Worm (Caenorhabditis elegans) whole organism, L2 larva: Measurements from ENCODE around the gene K02E7.1.

ENCODE experiments used
- C34F6.9 ChIP-seq: fragments of 150-350 bp; optimal IDR thresholded peaks from 2 replicates; lab custom pipeline; 2014; ENCODE audit warnings: missing biosample characterization, missing genetic modification characterization
- F13H6.1 ChIP-seq: sonication (generic microtip); optimal IDR thresholded peaks from 2 replicates; lab custom pipeline; 2016; ENCODE audit warnings: missing genetic modification characterization, missing compliant biosample characterization
- alr-1 ChIP-seq: fragments of 150-350 bp; optimal IDR thresholded peaks from 2 replicates; lab custom pipeline; 2014; ENCODE audit warnings: missing biosample characterization, missing genetic modification characterization
- ama-1 ChIP-seq: fragments of 150-350 bp; optimal IDR thresholded peaks from 2 replicates; lab custom pipeline; 2018; ENCODE audit warnings: inconsistent platforms
- blmp-1 ChIP-seq: sonication (generic microtip); optimal IDR thresholded peaks from 2 replicates; lab custom pipeline; 2017; ENCODE audit warnings: missing genetic modification characterization, mild to moderate bottlenecking, missing compliant biosample characterization, antibody characterized with exemption, moderate library complexity; ENCODE audit not compliant: insufficient read depth
- ceh-82 ChIP-seq: fragments of 150-350 bp; optimal IDR thresholded peaks from 2 replicates; lab custom pipeline; 2014; ENCODE audit warnings: missing biosample characterization, missing genetic modification characterization
- dmd-4 ChIP-seq: sonication (generic microtip); optimal IDR thresholded peaks from 2 replicates; lab custom pipeline; 2017; ENCODE audit warnings: missing biosample characterization, missing genetic modification characterization
- egl-27 ChIP-seq: sonication (generic microtip); optimal IDR thresholded peaks from 3 replicates; lab custom pipeline; 2017; ENCODE audit warnings: missing biosample characterization, missing genetic modification reagents, missing genetic modification characterization
- gmeb-1 ChIP-seq: fragments of 150-350 bp; optimal IDR thresholded peaks from 2 replicates; lab custom pipeline; 2014; ENCODE audit warnings: missing biosample characterization, missing genetic modification characterization
- lin-13 ChIP-seq: fragments of 150-350 bp; optimal IDR thresholded peaks from 2 replicates; lab custom pipeline; 2014; ENCODE audit warnings: missing biosample characterization, missing genetic modification reagents, missing genetic modification characterization
- lin-39 ChIP-seq: fragments of 150-350 bp; optimal IDR thresholded peaks from 2 replicates; lab custom pipeline; 2014; ENCODE audit warnings: missing biosample characterization, missing genetic modification reagents, missing genetic modification characterization
- lsy-2 ChIP-seq, 2 experiments: fragments of 150-350 bp in 1 of 2; sonication (generic microtip) in 1 of 2; optimal IDR thresholded peaks; 2 replicates each; lab custom pipeline; 2014 to 2017; ENCODE audit warnings: missing biosample characterization in 2 of 2, missing genetic modification characterization in 2 of 2
- mab-5 ChIP-seq: fragments of 150-350 bp; optimal IDR thresholded peaks from 2 replicates; lab custom pipeline; 2014; ENCODE audit warnings: missing biosample characterization, missing genetic modification characterization
- mbf-1 ChIP-seq: sonication (generic microtip); optimal IDR thresholded peaks from 2 replicates; lab custom pipeline; 2017; ENCODE audit warnings: missing biosample characterization, missing genetic modification characterization
- mdl-1 ChIP-seq, 2 experiments: fragments of 150-350 bp in 1 of 2; sonication (generic microtip) in 1 of 2; optimal IDR thresholded peaks; 2 replicates each; lab custom pipeline; 2017; ENCODE audit warnings: missing biosample characterization in 2 of 2, missing genetic modification characterization in 2 of 2
- nhr-11 ChIP-seq: fragments of 150-350 bp; optimal IDR thresholded peaks from 2 replicates; lab custom pipeline; 2014; ENCODE audit warnings: missing biosample characterization, missing genetic modification characterization
- nhr-12 ChIP-seq: fragments of 150-350 bp; optimal IDR thresholded peaks from 2 replicates; lab custom pipeline; 2014; ENCODE audit warnings: missing biosample characterization, missing genetic modification characterization
- nhr-129 ChIP-seq: fragments of 150-350 bp; optimal IDR thresholded peaks from 2 replicates; lab custom pipeline; 2014; ENCODE audit warnings: missing biosample characterization, missing genetic modification characterization
- nhr-21 ChIP-seq: fragments of 150-350 bp; optimal IDR thresholded peaks from 2 replicates; lab custom pipeline; 2014; ENCODE audit warnings: missing biosample characterization, missing genetic modification characterization
- nhr-25 ChIP-seq: fragments of 150-350 bp; sonication (generic microtip); optimal IDR thresholded peaks from 3 replicates; lab custom pipeline; 2014; ENCODE audit warnings: missing biosample characterization, missing genetic modification characterization
- nhr-6 ChIP-seq: fragments of 150-350 bp; optimal IDR thresholded peaks from 2 replicates; lab custom pipeline; 2014; ENCODE audit warnings: missing biosample characterization, missing genetic modification characterization
- nhr-77 ChIP-seq: fragments of 150-350 bp; optimal IDR thresholded peaks from 2 replicates; lab custom pipeline; 2014; ENCODE audit warnings: missing biosample characterization, missing genetic modification characterization
- peb-1 ChIP-seq: fragments of 150-350 bp; optimal IDR thresholded peaks from 2 replicates; lab custom pipeline; 2014; ENCODE audit warnings: missing biosample characterization, missing genetic modification characterization
- sem-4 ChIP-seq: fragments of 150-350 bp; optimal IDR thresholded peaks from 2 replicates; lab custom pipeline; 2014; ENCODE audit warnings: missing biosample characterization, missing genetic modification reagents, missing genetic modification characterization
- skn-1 ChIP-seq: sonication (generic microtip); optimal IDR thresholded peaks from 2 replicates; lab custom pipeline; 2017; ENCODE audit warnings: missing biosample characterization, missing genetic modification characterization
- sma-3 ChIP-seq: sonication (generic microtip); optimal IDR thresholded peaks from 2 replicates; lab custom pipeline; 2016; ENCODE audit warnings: missing genetic modification reagents, missing genetic modification characterization, missing compliant biosample characterization
- sma-9 ChIP-seq, 2 experiments: fragments of 150-350 bp in 1 of 2; sonication (generic microtip) in 1 of 2; optimal IDR thresholded peaks; 2 replicates each; lab custom pipeline; 2014 to 2016; ENCODE audit warnings: missing genetic modification characterization in 2 of 2, mild to moderate bottlenecking in 1 of 2, missing biosample characterization in 1 of 2, missing compliant biosample characterization in 1 of 2, missing genetic modification reagents in 1 of 2, moderate library complexity in 1 of 2
- snpc-4 ChIP-seq: fragments of 150-350 bp; optimal IDR thresholded peaks from 2 replicates; lab custom pipeline; 2014; ENCODE audit warnings: missing biosample characterization, missing genetic modification characterization
- unc-62 ChIP-seq: fragments of 150-350 bp; optimal IDR thresholded peaks from 2 replicates; lab custom pipeline; 2014; ENCODE audit warnings: missing biosample characterization, missing genetic modification reagents, missing genetic modification characterization
- zag-1 ChIP-seq: fragments of 150-350 bp; optimal IDR thresholded peaks from 2 replicates; lab custom pipeline; 2014; ENCODE audit warnings: missing biosample characterization, missing genetic modification characterization
- ztf-4 ChIP-seq: fragments of 150-350 bp; optimal IDR thresholded peaks from 2 replicates; lab custom pipeline; 2014; ENCODE audit warnings: missing biosample characterization, missing genetic modification characterization

Gene K02E7.1

ce11 chrII:1085546-1085945 lies 2.6 kb downstream of the K02E7.1 start:
- no peak for TF ChIP-seq egl-27 (tag; lab: Kevin White, UChicago)
- TF ChIP-seq alr-1 = no peak
- no peak for TF ChIP-seq lin-13 (GFP tag; lab: Kevin White, UChicago)
- TF ChIP-seq nhr-12 = no peak
- no peak for TF ChIP-seq F13H6.1
- TF ChIP-seq nhr-25 (tag; lab: Kevin White, UChicago) = no peak
- TF ChIP-seq nhr-21 (tag; lab: Kevin White, UChicago) = no peak
- TF ChIP-seq sma-9 (GFP tag; optimal IDR thresholded peaks at IDR 0.05; lab: Kevin White, UChicago) = no peak
- no peak for TF ChIP-seq sma-9 (tag; optimal IDR thresholded peaks at IDR 0.05; lab: Kevin White, UChicago)
- TF ChIP-seq blmp-1 = no peak
- TF ChIP-seq skn-1 (tag; lab: Kevin White, UChicago) = no peak
- no peak for TF ChIP-seq sma-3 (GFP tag; lab: Kevin White, UChicago)

ce11 chrII:1086479-1086878 lies 3.5 kb downstream of the K02E7.1 start:
- peak; percentile 3 for TF ChIP-seq sma-9 (GFP tag; optimal IDR thresholded peaks at IDR 0.05; lab: Kevin White, UChicago)
- no peak for TF ChIP-seq sma-9 (tag; optimal IDR thresholded peaks at IDR 0.05; lab: Kevin White, UChicago)
- peak in 1 of 2 experiments; percentile 11 for TF ChIP-seq mdl-1 (tag; optimal IDR thresholded peaks at IDR 0.05; lab: Kevin White, UChicago)
- no peak for TF ChIP-seq gmeb-1 (tag; lab: Kevin White, UChicago)
- peak; percentile 26 for TF ChIP-seq nhr-25 (tag; lab: Kevin White, UChicago)

- TF ChIP-seq F13H6.1 = peak; percentile 2
- TF ChIP-seq ama-1 (lab: Kevin White, UChicago) = no peak
- peak; percentile 67 for TF ChIP-seq nhr-25 (tag; lab: Kevin White, UChicago)
- peak; percentile 51 for TF ChIP-seq blmp-1
- no peak for TF ChIP-seq nhr-11 (tag; lab: Kevin White, UChicago)
- TF ChIP-seq, all 48 proteins: peak for 3
Measured at ce11 chrII:1088527-1089230, 5.7 kb downstream of the K02E7.1 start.

DNA sequence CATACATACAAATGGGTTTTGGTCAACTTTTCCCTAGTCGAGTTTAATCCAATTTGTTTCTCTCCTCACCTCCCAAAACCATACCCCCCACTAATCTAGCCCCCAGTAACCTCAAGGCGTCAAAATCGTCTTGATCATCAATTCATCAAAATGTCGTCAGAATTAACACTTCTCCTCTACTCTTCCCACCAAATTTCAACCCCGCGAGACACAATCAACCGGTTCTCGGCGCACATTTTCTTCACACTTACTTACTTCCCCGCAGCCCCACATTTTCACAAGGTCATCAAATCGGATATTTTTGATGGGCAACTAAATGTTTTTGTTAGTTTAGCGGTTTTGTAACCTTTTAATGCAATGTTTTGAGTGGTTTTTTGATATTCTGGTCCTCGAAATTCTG lies 7.8 kb downstream of the K02E7.1 start:
- no peak for TF ChIP-seq unc-62
- TF ChIP-seq egl-27 (tag; lab: Kevin White, UChicago) = no peak
- TF ChIP-seq peb-1 (tag; lab: Kevin White, UChicago) = no peak
- peak; percentile 0 for TF ChIP-seq blmp-1
- no peak for TF ChIP-seq lsy-2 (tag; optimal IDR thresholded peaks at IDR 0.05; lab: Kevin White, UChicago)
- TF ChIP-seq zag-1 (tag; lab: Kevin White, UChicago) = no peak
- no peak for TF ChIP-seq gmeb-1 (tag; lab: Kevin White, UChicago)
- no peak for TF ChIP-seq mbf-1
- peak; percentile 10 for TF ChIP-seq nhr-129
- no peak for TF ChIP-seq ama-1 (lab: Kevin White, UChicago)
- no peak for TF ChIP-seq lin-13 (GFP tag; lab: Kevin White, UChicago)
- TF ChIP-seq nhr-77 (tag; lab: Kevin White, UChicago) = no peak
- TF ChIP-seq ceh-82 = no peak
- no peak for TF ChIP-seq sem-4 (tag; lab: Kevin White, UChicago)
- peak; percentile 59 for TF ChIP-seq nhr-25 (tag; lab: Kevin White, UChicago)
- TF ChIP-seq lin-39 (tag; lab: Kevin White, UChicago) = no peak
- TF ChIP-seq dmd-4 = no peak
- no peak for TF ChIP-seq ztf-4
- TF ChIP-seq snpc-4 (tag; lab: Kevin White, UChicago) = peak; percentile 33
- no peak for TF ChIP-seq nhr-12
- no peak for TF ChIP-seq C34F6.9

DNA sequence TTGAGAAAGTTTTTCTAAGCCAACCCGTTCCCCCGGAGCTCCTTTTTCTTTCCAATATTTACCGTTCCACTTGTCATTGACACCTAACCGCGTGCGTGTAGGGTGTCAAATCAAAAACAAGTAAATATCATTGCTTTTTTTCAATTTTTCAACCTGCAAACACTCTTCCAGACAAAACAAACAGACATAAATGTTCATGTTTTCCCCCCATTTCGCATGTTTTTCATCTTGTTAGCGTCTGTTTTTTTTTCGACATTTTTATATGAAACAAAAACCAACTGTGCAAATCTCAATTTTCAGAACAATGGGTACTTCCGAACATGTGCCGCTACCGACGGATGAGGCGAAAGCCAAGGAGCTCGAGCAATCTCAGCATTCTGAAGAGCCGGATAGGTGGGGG lies 8.7 kb downstream of the K02E7.1 start, which contains the start of gene snf-3:
snf-3 (plus strand) TSS at position 301 of the 400 bp plus-strand sequence.
- TF ChIP-seq nhr-6 (tag; lab: Kevin White, UChicago) = no peak
- no peak for TF ChIP-seq nhr-11 (tag; lab: Kevin White, UChicago)
- no peak for TF ChIP-seq lin-13 (GFP tag; lab: Kevin White, UChicago)
- TF ChIP-seq sma-3 (GFP tag; lab: Kevin White, UChicago) = no peak
- TF ChIP-seq lsy-2 (tag; optimal IDR thresholded peaks at IDR 0.05; lab: Kevin White, UChicago) = no peak
- no peak for TF ChIP-seq mab-5 (tag; lab: Kevin White, UChicago)
- TF ChIP-seq, all 48 proteins: peak for 0
